Fruit fly (Drosophila melanogaster) S2 (cell line): ENCODE results near the gene WDR79.

ENCODE experiments used
- CG8478 ChIP-seq: fragments of >200 bp; optimal IDR thresholded peaks from 2 replicates; lab custom pipeline; 2018
- CTCF ChIP-seq, 2 experiments: fragments of >200 bp; optimal IDR thresholded peaks; 2 replicates each; lab custom pipeline; 2018

DNA sequence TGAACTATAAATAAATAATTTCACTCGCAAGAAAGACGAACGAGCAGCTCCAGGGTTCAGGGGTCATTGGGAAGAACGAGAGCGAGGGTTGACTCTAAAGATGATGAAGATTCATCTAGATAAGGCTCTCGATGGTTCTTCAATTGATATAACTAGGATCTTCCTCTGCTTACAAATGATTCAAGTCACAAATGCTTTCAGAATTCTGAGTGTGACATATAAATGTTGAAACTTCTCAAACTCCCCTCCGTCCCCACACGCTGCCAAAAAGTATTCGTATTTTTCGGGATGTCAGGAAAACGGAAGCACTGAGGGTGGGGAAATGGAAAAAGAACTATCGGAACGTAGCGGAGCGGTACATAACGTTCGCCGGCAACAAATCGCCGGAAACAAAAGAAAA is 43.6 kb upstream of the WDR79 start:
- TF ChIP-seq CTCF (optimal IDR thresholded peaks at IDR 0.05; lab: Kevin White, UChicago) (no peak), CG8478 (lab: Kevin White, UChicago) (no peak)
